Worm (Caenorhabditis elegans) whole organism, L3 larva: ENCODE results near the gene F19G12.9.

Experiments used
- R02D3.7 ChIP-seq: fragments of 150-350 bp; optimal IDR thresholded peaks from 2 replicates; lab custom pipeline; 2014; ENCODE audit warnings: missing biosample characterization, missing genetic modification characterization
- ZK546.5 ChIP-seq: sonication (generic microtip); optimal IDR thresholded peaks from 2 replicates; lab custom pipeline; 2017; ENCODE audit warnings: missing biosample characterization, missing genetic modification characterization
- aly-2 ChIP-seq: fragments of 150-350 bp; optimal IDR thresholded peaks from 2 replicates; lab custom pipeline; 2014; ENCODE audit warnings: missing biosample characterization, missing genetic modification characterization
- ama-1 ChIP-seq: fragments of 150-350 bp; optimal IDR thresholded peaks from 2 replicates; lab custom pipeline; 2018
- ceh-28 ChIP-seq: fragments of 150-350 bp; optimal IDR thresholded peaks from 2 replicates; lab custom pipeline; 2014; ENCODE audit warnings: missing biosample characterization, missing genetic modification reagents, missing genetic modification characterization
- ceh-82 ChIP-seq: fragments of 150-350 bp; optimal IDR thresholded peaks from 2 replicates; lab custom pipeline; 2014; ENCODE audit warnings: missing biosample characterization, missing genetic modification characterization
- daf-12 ChIP-seq: fragments of 150-350 bp; optimal IDR thresholded peaks from 2 replicates; lab custom pipeline; 2014; ENCODE audit warnings: missing biosample characterization, missing genetic modification reagents, missing genetic modification characterization
- egl-27 ChIP-seq: sonication (generic microtip); optimal IDR thresholded peaks from 4 replicates; lab custom pipeline; 2017; ENCODE audit warnings: missing biosample characterization, missing genetic modification reagents, missing genetic modification characterization
- egl-5 ChIP-seq: fragments of 150-350 bp; optimal IDR thresholded peaks from 2 replicates; lab custom pipeline; 2017; ENCODE audit warnings: missing biosample characterization, missing genetic modification reagents, missing genetic modification characterization, inconsistent platforms
- elt-1 ChIP-seq: fragments of 150-350 bp; optimal IDR thresholded peaks from 2 replicates; lab custom pipeline; 2014; ENCODE audit warnings: missing biosample characterization, missing genetic modification characterization
- elt-2 ChIP-seq: sonication (generic microtip); optimal IDR thresholded peaks from 2 replicates; lab custom pipeline; 2016; ENCODE audit warnings: missing genetic modification reagents, mild to moderate bottlenecking, missing genetic modification characterization, missing compliant biosample characterization
- eor-1 ChIP-seq, 2 experiments: fragments of 150-350 bp; optimal IDR thresholded peaks; 2 replicates each; lab custom pipeline; 2014 to 2018; ENCODE audit warnings: missing biosample characterization in 2 of 2, missing genetic modification characterization in 2 of 2
- fkh-10 ChIP-seq: sonication (generic microtip); optimal IDR thresholded peaks from 2 replicates; lab custom pipeline; 2017; ENCODE audit warnings: missing biosample characterization, missing genetic modification reagents, missing genetic modification characterization
- fkh-2 ChIP-seq: fragments of 150-350 bp; optimal IDR thresholded peaks from 2 replicates; lab custom pipeline; 2014; ENCODE audit warnings: missing biosample characterization, missing genetic modification reagents, missing genetic modification characterization
- hmg-11 ChIP-seq: sonication (generic microtip); optimal IDR thresholded peaks from 2 replicates; lab custom pipeline; 2016; ENCODE audit warnings: missing genetic modification characterization, missing compliant biosample characterization
- jun-1 ChIP-seq: fragments of 150-350 bp; optimal IDR thresholded peaks from 2 replicates; lab custom pipeline; 2014; ENCODE audit warnings: missing biosample characterization, missing genetic modification reagents, missing genetic modification characterization
- lin-39 ChIP-seq: fragments of 150-350 bp; optimal IDR thresholded peaks from 2 replicates; lab custom pipeline; 2018; ENCODE audit warnings: missing biosample characterization, missing genetic modification reagents, missing genetic modification characterization
- lsy-12 ChIP-seq: sonication (generic microtip); optimal IDR thresholded peaks from 2 replicates; lab custom pipeline; 2016; ENCODE audit warnings: mild to moderate bottlenecking, missing genetic modification characterization, missing compliant biosample characterization
- mdl-1 ChIP-seq: fragments of 150-350 bp; optimal IDR thresholded peaks from 2 replicates; lab custom pipeline; 2014; ENCODE audit warnings: missing biosample characterization, missing genetic modification characterization
- mml-1 ChIP-seq: fragments of 150-350 bp; sonication (generic microtip); optimal IDR thresholded peaks from 3 replicates; lab custom pipeline; 2014; ENCODE audit warnings: missing biosample characterization, missing genetic modification characterization
- nfya-1 ChIP-seq: sonication (generic microtip); optimal IDR thresholded peaks from 2 replicates; lab custom pipeline; 2017; ENCODE audit warnings: missing genetic modification characterization, mild to moderate bottlenecking, missing compliant biosample characterization, antibody characterized with exemption, moderate library complexity; ENCODE audit not compliant: insufficient read depth
- nhr-11 ChIP-seq: fragments of 150-350 bp; optimal IDR thresholded peaks from 2 replicates; lab custom pipeline; 2014; ENCODE audit warnings: missing biosample characterization, missing genetic modification characterization
- nhr-12 ChIP-seq: fragments of 150-350 bp; optimal IDR thresholded peaks from 2 replicates; lab custom pipeline; 2014; ENCODE audit warnings: missing biosample characterization, missing genetic modification characterization
- nhr-23 ChIP-seq: fragments of 150-350 bp; optimal IDR thresholded peaks from 2 replicates; lab custom pipeline; 2014; ENCODE audit warnings: missing biosample characterization, missing genetic modification reagents, missing genetic modification characterization
- nhr-237 ChIP-seq: fragments of 150-350 bp; optimal IDR thresholded peaks from 2 replicates; lab custom pipeline; 2014; ENCODE audit warnings: missing biosample characterization, missing genetic modification characterization
- nhr-25 ChIP-seq: sonication (generic microtip); optimal IDR thresholded peaks from 2 replicates; lab custom pipeline; 2017; ENCODE audit warnings: missing biosample characterization, missing genetic modification characterization
- nhr-28 ChIP-seq: fragments of 150-350 bp; optimal IDR thresholded peaks from 2 replicates; lab custom pipeline; 2014; ENCODE audit warnings: missing biosample characterization, missing genetic modification characterization
- nhr-43 ChIP-seq: sonication (generic microtip); optimal IDR thresholded peaks from 2 replicates; lab custom pipeline; 2016; ENCODE audit warnings: mild to moderate bottlenecking, missing genetic modification characterization, missing compliant biosample characterization; ENCODE audit not compliant: poor library complexity, severe bottlenecking
- nhr-67 ChIP-seq: fragments of 150-350 bp; optimal IDR thresholded peaks from 2 replicates; lab custom pipeline; 2014; ENCODE audit warnings: missing biosample characterization, missing genetic modification characterization
- nhr-76 ChIP-seq: fragments of 150-350 bp; sonication (generic microtip); optimal IDR thresholded peaks from 5 replicates; lab custom pipeline; 2014; ENCODE audit warnings: missing biosample characterization, missing genetic modification characterization
- nhr-77 ChIP-seq: fragments of 150-350 bp; optimal IDR thresholded peaks from 2 replicates; lab custom pipeline; 2014; ENCODE audit warnings: missing biosample characterization, missing genetic modification characterization
- pqm-1 ChIP-seq: fragments of 150-350 bp; optimal IDR thresholded peaks from 2 replicates; lab custom pipeline; 2017; ENCODE audit warnings: missing biosample characterization, missing genetic modification characterization, inconsistent platforms
- sea-2 ChIP-seq: fragments of 150-350 bp; sonication (generic microtip); optimal IDR thresholded peaks from 4 replicates; lab custom pipeline; 2014; ENCODE audit warnings: missing biosample characterization, missing genetic modification reagents, missing genetic modification characterization
- skn-1 ChIP-seq: fragments of 150-350 bp; optimal IDR thresholded peaks from 2 replicates; lab custom pipeline; 2014; ENCODE audit warnings: missing biosample characterization, missing genetic modification characterization
- snpc-4 ChIP-seq: fragments of 150-350 bp; optimal IDR thresholded peaks from 2 replicates; lab custom pipeline; 2014; ENCODE audit warnings: missing biosample characterization, missing genetic modification characterization
- unc-39 ChIP-seq: sonication (generic microtip); optimal IDR thresholded peaks from 4 replicates; lab custom pipeline; 2017; ENCODE audit warnings: missing biosample characterization, missing genetic modification characterization
- unc-62 ChIP-seq: fragments of 150-350 bp; sonication (generic microtip); optimal IDR thresholded peaks from 4 replicates; lab custom pipeline; 2014; ENCODE audit warnings: missing biosample characterization, missing genetic modification reagents, missing genetic modification characterization
- zag-1 ChIP-seq: fragments of 150-350 bp; optimal IDR thresholded peaks from 2 replicates; lab custom pipeline; 2014; ENCODE audit warnings: missing biosample characterization, missing genetic modification characterization
- ztf-11 ChIP-seq: fragments of 150-350 bp; optimal IDR thresholded peaks from 2 replicates; lab custom pipeline; 2014; ENCODE audit warnings: missing biosample characterization, missing genetic modification characterization
- ztf-4 ChIP-seq: fragments of 150-350 bp; optimal IDR thresholded peaks from 2 replicates; lab custom pipeline; 2014; ENCODE audit warnings: missing biosample characterization, missing genetic modification characterization

Gene F19G12.9

ce11 chrX:1438925-1439324 lies 19.9 kb downstream of the F19G12.9 start:
- TF ChIP-seq mdl-1 (tag; lab: Kevin White, UChicago) (peak; percentile 7), mml-1 (tag; lab: Kevin White, UChicago) (no peak), fkh-10 (GFP tag; lab: Kevin White, UChicago) (peak; percentile 16), ceh-28 (peak; percentile 7)
- TF ChIP-seq, all 47 proteins: peak for 3

- TF ChIP-seq ztf-4 (tag; lab: Kevin White, UChicago) (no peak), pqm-1 (no peak), nhr-77 (tag; lab: Kevin White, UChicago) (no peak), snpc-4 (tag; lab: Kevin White, UChicago) (no peak), unc-62 (no peak), sea-2 (GFP tag; lab: Kevin White, UChicago) (no peak), lsy-12 (no peak), jun-1 (tag; lab: Kevin White, UChicago) (no peak), ceh-82 (tag; lab: Kevin White, UChicago) (no peak), nhr-11 (tag; lab: Kevin White, UChicago) (no peak), unc-39 (tag; lab: Kevin White, UChicago) (no peak), nhr-25 (tag; lab: Kevin White, UChicago) (no peak), hmg-11 (tag; lab: Kevin White, UChicago) (no peak), ama-1 (no peak), ztf-11 (no peak)
Observed at ce11 chrX:1440161-1440560, 21.1 kb downstream of the F19G12.9 start, which contains the start of gene sedl-1. sedl-1 (minus strand) TSS chrX:1440261.

DNA sequence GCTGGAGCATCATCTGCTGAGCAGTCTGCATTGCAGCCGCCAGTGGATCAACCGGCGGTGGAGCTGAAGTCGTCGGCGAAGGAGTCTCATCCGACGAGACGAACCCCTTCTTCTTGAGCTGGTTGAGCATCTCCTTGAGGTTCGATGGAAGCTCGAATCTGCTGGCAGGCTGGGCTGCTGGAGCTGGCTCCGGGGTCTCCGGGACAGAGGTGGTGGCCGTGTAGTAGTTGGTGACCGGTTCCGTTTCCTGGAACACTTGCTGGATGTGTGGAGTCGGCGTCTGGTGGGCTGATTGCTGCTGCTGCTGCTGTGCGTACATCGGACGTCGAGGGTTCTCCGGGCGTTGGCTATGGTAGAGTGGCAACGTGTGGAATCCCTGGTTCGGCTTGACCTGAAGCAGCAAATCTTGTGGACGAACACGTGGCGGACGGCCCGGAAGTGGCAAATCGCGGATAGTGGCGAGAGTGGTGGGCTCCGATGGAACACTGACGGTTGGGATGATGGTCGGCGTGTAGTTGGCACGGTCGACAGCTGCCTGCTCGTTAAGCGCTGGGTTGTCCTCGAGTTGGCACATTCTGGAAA lies 22.7 kb downstream of the F19G12.9 start:
- TF ChIP-seq eor-1 (tag; optimal IDR thresholded peaks at IDR 0.05; lab: Kevin White, UChicago) (no peak), nhr-237 (tag; lab: Kevin White, UChicago) (no peak), R02D3.7 (tag; lab: Kevin White, UChicago) (no peak), egl-27 (no peak), nhr-67 (no peak), lsy-12 (no peak), mdl-1 (tag; lab: Kevin White, UChicago) (no peak), lin-39 (no peak)

ce11 chrX:1443556-1444243 lies 24.7 kb downstream of the F19G12.9 start:
- TF ChIP-seq nhr-12 = no peak
- TF ChIP-seq elt-2 (tag; lab: Kevin White, UChicago) = peak; percentile 34
- TF ChIP-seq ceh-28 = peak; percentile 28
- peak; percentile 21 for TF ChIP-seq nhr-23 (tag; lab: Kevin White, UChicago)

DNA sequence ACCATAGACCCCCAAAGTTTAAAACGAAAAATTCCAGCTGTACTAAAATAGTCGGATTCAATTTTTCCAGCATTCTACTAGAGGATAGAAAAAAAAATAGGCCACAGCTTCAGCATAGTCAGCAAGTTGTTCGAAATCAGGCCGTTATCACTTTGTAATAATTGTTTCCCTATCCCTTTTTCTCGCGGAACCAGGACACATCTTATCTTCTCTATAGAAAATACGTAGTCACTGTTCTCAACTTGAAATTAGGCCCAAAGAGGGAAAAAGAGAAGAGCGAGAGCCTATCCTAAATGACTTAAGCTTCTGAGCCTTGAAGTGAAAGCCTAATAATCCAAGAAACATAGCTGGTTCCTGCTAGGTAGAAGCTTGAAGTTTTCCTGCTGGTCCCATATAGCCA lies 26.7 kb downstream of the F19G12.9 start:
- TF ChIP-seq egl-5 (tag; lab: Kevin White, UChicago) (no peak), zag-1 (no peak), fkh-2 (tag; lab: Kevin White, UChicago) (no peak), lsy-12 (peak; percentile 34), elt-2 (tag; lab: Kevin White, UChicago) (peak; percentile 33), nhr-43 (peak; percentile 16), ama-1 (peak; percentile 89), mml-1 (tag; lab: Kevin White, UChicago) (no peak), nhr-23 (tag; lab: Kevin White, UChicago) (peak; percentile 33), ceh-82 (tag; lab: Kevin White, UChicago) (no peak), pqm-1 (no peak), nhr-25 (tag; lab: Kevin White, UChicago) (peak; percentile 11)
- TF ChIP-seq, all 47 proteins: peak for 6

DNA sequence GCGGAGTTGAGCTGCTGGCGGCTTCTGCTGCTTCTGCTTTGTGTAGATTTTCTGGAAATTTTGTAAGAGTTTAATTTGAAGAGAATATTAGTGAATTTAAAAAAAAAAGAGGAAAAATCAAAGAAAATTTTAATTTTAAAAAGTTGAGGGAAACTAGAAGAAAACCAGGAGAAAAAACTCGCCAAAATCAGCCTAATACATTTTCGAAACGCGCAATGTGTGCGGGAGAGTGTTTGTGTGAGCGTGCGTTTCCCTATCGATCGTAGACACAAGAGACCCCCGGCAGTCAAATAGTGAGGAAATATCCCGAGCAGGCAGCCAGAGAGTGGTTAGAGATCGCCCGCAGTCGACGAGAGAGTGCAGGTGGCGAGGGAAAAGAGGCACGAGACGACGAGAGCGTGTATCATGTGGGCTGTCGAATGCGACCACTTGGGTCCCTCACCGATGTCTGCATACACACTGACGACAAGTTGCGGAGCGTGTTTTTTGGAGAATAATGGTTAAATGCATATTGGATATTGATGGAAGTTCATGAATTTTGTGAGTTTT lies 27.7 kb downstream of the F19G12.9 start, which contains the start of gene zfp-3:
Gene zfp-3, minus strand, starts transcription at position 51 of the 549 bp plus-strand sequence.
- peak; percentile 61 for TF ChIP-seq elt-1 (tag; lab: Kevin White, UChicago)
- TF ChIP-seq ceh-28 = peak; percentile 95
- TF ChIP-seq nhr-28 (tag; lab: Kevin White, UChicago) = no peak
- no peak for TF ChIP-seq nhr-76 (tag; lab: Kevin White, UChicago)
- TF ChIP-seq ZK546.5 = peak; percentile 14
- peak; percentile 88 for TF ChIP-seq fkh-10 (GFP tag; lab: Kevin White, UChicago)
- TF ChIP-seq nfya-1 (tag; lab: Kevin White, UChicago) = peak; percentile 97
- peak; percentile 17 for TF ChIP-seq mml-1 (tag; lab: Kevin White, UChicago)
- peak; percentile 62 for TF ChIP-seq ama-1
- TF ChIP-seq elt-2 (tag; lab: Kevin White, UChicago) = peak; percentile 82
- no peak for TF ChIP-seq fkh-2 (tag; lab: Kevin White, UChicago)
- TF ChIP-seq eor-1 (tag; optimal IDR thresholded peaks at IDR 0.05; lab: Kevin White, UChicago) = no peak
- TF ChIP-seq nhr-237 (tag; lab: Kevin White, UChicago) = no peak
- TF ChIP-seq ztf-11 = no peak
- TF ChIP-seq aly-2 = no peak
- TF ChIP-seq daf-12 = no peak
- TF ChIP-seq zag-1 = no peak
- TF ChIP-seq mdl-1 (tag; lab: Kevin White, UChicago) = peak; percentile 91
- TF ChIP-seq unc-62 = peak; percentile 90
- TF ChIP-seq skn-1 (tag; lab: Kevin White, UChicago) = peak; percentile 91
